Fruit fly (Drosophila melanogaster): Measurements from ENCODE around the gene Dora.

DNA sequence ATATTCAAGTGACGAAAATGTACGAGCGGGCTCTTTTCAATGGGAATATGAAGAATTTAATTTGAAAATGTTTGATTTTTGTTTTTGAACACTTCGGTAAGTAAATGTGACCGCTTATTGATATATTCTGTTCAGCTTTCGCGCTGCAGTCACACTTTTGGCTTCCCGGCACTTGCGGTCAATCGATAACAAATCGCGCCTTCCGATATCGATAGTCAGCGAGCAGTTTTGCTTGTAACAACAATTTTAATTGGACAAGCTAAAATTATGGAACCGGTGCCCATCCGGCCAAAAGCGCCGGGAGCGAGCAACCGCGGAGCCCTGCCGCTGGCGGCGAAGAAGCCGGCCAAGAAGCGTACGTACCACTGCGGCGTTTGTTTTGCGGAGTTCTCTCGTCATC lies 33.4 kb upstream of the Dora start, which contains the start of gene CG7101:
- no peak for TF ChIP-seq CG8478 (optimal IDR thresholded peaks at IDR 0.05)
- TF ChIP-seq CTCF (optimal IDR thresholded peaks at IDR 0.05) = no peak

Measured in S2 (cell line).